Worm (Caenorhabditis elegans): Measurements from ENCODE around the gene F46G11.4.

Gene F46G11.4

DNA sequence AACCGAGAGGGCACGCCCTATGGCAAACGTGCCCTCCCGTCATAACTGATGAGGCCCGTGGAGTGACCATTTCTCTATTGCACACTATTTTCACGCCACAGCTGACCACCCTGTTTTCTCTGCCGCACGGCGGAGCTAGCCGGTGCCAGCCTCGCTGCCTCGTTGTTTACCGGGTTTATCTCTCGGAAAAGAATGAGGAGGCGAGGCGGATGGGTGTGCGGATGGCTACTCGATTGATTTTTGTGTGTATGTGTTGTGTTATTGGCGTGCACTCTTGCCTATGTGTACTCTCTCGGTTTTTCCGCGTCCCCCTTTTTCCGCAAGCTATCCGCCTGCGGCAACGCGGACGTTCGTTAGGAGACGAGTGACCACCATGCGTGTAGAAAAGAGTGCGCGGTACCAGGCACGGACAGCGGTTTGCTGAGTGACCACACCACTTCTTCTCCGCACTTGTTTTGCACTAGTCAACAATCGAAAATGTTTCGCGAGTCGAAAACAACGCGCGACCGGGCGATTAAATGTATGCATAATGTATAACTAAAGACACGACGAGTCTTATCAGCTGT, 13.5 kb upstream of the F46G11.4 start (continued):
- peak; percentile 42 for TF ChIP-seq chd-7 (tag; optimal IDR thresholded peaks at IDR 0.05)
- no peak for TF ChIP-seq hrde-1 (tag; optimal IDR thresholded peaks at IDR 0.05; ENCODE audit: borderline replicate concordance)
- no peak for TF ChIP-seq fkh-3 (tag; optimal IDR thresholded peaks at IDR 0.05)
- TF ChIP-seq F33H1.4 (GFP tag; IDR thresholded peaks at IDR 0.05), result no peak
- no peak; the same call in 1 of the 2 replicates for TF ChIP-seq hsf-1 (GFP tag; IDR thresholded peaks at IDR 0.05)
- TF ChIP-seq nhr-80 (tag; optimal IDR thresholded peaks at IDR 0.05), result no peak
- TF ChIP-seq sptf-2 (GFP tag; optimal IDR thresholded peaks at IDR 0.05), result no peak
- TF ChIP-seq zim-3 (tag; optimal IDR thresholded peaks at IDR 0.05), result peak; percentile 46
- TF ChIP-seq F37B4.10 (GFP tag; IDR thresholded peaks at IDR 0.05), result 0 out of 2 replicates have a peak, but pooled peaks have one; percentile 79
- TF ChIP-seq F39B2.1 (GFP tag; IDR thresholded peaks at IDR 0.05), result no peak
- TF ChIP-seq B0019.2 (GFP tag; conservative IDR thresholded peaks at IDR 0.05), result no peak
- no peak for TF ChIP-seq unc-130 (GFP tag; optimal IDR thresholded peaks at IDR 0.05)
- peak; percentile 8 for TF ChIP-seq attf-5 (GFP tag; optimal IDR thresholded peaks at IDR 0.05)
- no peak for TF ChIP-seq ekl-4 (GFP tag; IDR thresholded peaks at IDR 0.05)
- no peak for TF ChIP-seq pha-4 (tag; optimal IDR thresholded peaks at IDR 0.05)
- no peak for TF ChIP-seq tlf-1 (GFP tag; optimal IDR thresholded peaks at IDR 0.05)
- peak; percentile 31 for TF ChIP-seq somi-1 (GFP tag; optimal IDR thresholded peaks at IDR 0.05)
- no peak for TF ChIP-seq bed-1 (GFP tag; IDR thresholded peaks at IDR 0.05)
- no peak for TF ChIP-seq madf-6 (GFP tag; IDR thresholded peaks at IDR 0.05)
- TF ChIP-seq hlh-12 (tag; optimal IDR thresholded peaks at IDR 0.05), result no peak
- TF ChIP-seq zfh-2 (GFP tag; conservative IDR thresholded peaks at IDR 0.05), result peak; percentile 93
- TF ChIP-seq lin-35 (GFP tag; optimal IDR thresholded peaks at IDR 0.05), result no peak
- TF ChIP-seq gei-17 (GFP tag; optimal IDR thresholded peaks at IDR 0.05), result no peak
- TF ChIP-seq lin-26 (GFP tag; IDR thresholded peaks at IDR 0.05), result no peak
- TF ChIP-seq rcor-1 (GFP tag; IDR thresholded peaks at IDR 0.05), result 0 out of 2 replicates have a peak, but pooled peaks have one; percentile 6
- TF ChIP-seq K12H6.12 (tag; optimal IDR thresholded peaks at IDR 0.05), result peak; percentile 67
- TF ChIP-seq ceh-79 (tag; optimal IDR thresholded peaks at IDR 0.05), result no peak
- no peak for TF ChIP-seq cebp-1 (GFP tag; IDR thresholded peaks at IDR 0.05)
- TF ChIP-seq cebp-1 (tag; optimal IDR thresholded peaks at IDR 0.05), result no peak
- TF ChIP-seq ceh-91 (GFP tag; IDR thresholded peaks at IDR 0.05), result no peak
- no peak for TF ChIP-seq repo-1 (tag; optimal IDR thresholded peaks at IDR 0.05)
- TF ChIP-seq ztf-18 (tag; optimal IDR thresholded peaks at IDR 0.05), result no peak
- no peak for TF ChIP-seq snpc-1.1 (tag; optimal IDR thresholded peaks at IDR 0.05; ENCODE audit: insufficient read depth)
- no peak for TF ChIP-seq ztf-28 (GFP tag; IDR thresholded peaks at IDR 0.05)

DNA sequence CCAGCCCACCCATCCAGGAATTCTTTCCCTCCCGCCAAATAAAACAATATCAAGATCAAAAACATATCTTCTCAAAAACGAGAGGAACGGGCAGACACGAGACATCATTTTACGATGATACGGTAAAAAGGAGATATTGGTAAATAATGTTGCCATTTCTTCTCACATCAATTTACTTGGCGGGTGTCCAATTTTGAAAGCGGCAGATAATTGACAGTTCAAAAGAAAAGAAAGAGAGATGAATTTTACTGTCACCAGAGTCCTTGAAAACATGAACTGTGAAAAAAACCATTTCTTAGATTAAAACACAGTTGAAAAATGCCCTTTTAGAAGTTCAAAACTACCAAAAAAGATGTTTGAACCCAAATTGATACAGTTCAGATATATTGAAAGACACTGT, 12.1 kb upstream of the F46G11.4 start:
- TF ChIP-seq efl-1 (GFP tag; optimal IDR thresholded peaks at IDR 0.05) (no peak), attf-3 (GFP tag; conservative IDR thresholded peaks at IDR 0.05) (no peak), Y56A3A.18 (GFP tag; IDR thresholded peaks at IDR 0.05) (no peak), ztf-3 (GFP tag; optimal IDR thresholded peaks at IDR 0.05) (no peak), nhr-120 (GFP tag; IDR thresholded peaks at IDR 0.05) (no peak), dpff-1 (tag; optimal IDR thresholded peaks at IDR 0.05) (no peak), ceh-91 (GFP tag; IDR thresholded peaks at IDR 0.05) (no peak), ceh-40 (GFP tag; IDR thresholded peaks at IDR 0.05) (no peak), nfyb-1 (GFP tag; IDR thresholded peaks at IDR 0.05) (no peak), hlh-12 (tag; optimal IDR thresholded peaks at IDR 0.05) (no peak), F37B4.10 (GFP tag; IDR thresholded peaks at IDR 0.05) (no peak)

All from whole organism, young adult.